Worm (Caenorhabditis elegans) whole organism, dauer: Measurements from ENCODE around the gene Y43F8C.15.
"Not testable (repeated sequence)": the region's sequence is repeated elsewhere in the genome, so short reads cannot be mapped to it uniquely, and the experiment has no call there.

Experiments used
- unc-62 ChIP-seq: sonication (generic microtip); optimal IDR thresholded peaks from 2 replicates; lab custom pipeline; 2017; ENCODE audit warnings: missing biosample characterization, missing genetic modification reagents, missing genetic modification characterization

Y43F8C.15 gene

DNA sequence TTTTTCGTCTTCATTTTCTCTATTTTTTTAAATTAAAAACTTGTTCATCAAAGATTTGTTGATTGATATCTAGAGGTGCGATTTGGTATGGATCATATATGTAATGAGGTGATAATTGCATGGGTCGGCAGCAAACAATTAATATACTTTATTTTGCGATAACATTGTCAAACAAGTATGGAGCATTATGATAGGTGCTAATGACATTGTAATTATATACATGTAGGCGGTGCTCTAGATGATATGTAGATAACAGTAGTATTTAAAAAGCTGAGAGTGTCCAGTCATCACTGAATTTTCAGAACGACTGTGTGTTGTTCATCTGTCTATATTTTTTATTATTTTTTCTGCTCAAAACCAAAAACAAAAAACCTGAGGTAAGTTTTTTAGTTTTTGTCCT lies 19.9 kb upstream of the Y43F8C.15 start, which contains the start of gene Y116F11A.1:
Y116F11A.1 (plus strand) TSS at position 301 of the 400 bp plus-strand sequence.
- TF ChIP-seq unc-62 (GFP tag; lab: Kevin White, UChicago): no peak

DNA sequence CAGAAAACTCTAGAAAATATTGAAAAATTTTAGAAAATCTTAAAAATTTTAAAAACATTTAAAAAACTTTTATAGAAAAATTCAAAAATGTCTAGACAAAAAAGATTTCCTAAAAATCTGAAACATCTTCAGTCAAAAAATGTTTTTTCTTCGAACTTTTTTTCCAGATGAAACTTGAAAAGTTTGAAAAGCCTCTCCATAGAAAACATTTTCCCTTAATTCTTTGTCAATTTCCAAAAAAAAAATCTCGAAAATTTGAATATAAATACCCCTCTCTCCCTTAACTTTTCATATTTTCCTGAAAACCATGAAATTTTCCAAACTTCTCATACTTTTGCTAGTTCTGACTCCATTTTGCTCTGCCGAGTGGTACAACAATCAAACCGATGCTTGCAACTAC lies 18.3 kb upstream of the Y43F8C.15 start, which contains the start of gene Y116F11A.3:
Y116F11A.3 (plus strand) TSS at position 301 of the 400 bp plus-strand sequence.
- TF ChIP-seq unc-62 (GFP tag; lab: Kevin White, UChicago): no peak

- no peak for TF ChIP-seq unc-62 (GFP tag; lab: Kevin White, UChicago)
Measured at ce11 chrV:19727990-19728389, 17.6 kb upstream of the Y43F8C.15 start.

- TF ChIP-seq unc-62 (GFP tag; lab: Kevin White, UChicago): no peak
Measured at ce11 chrV:19724589-19724988, 14.2 kb upstream of the Y43F8C.15 start.

DNA sequence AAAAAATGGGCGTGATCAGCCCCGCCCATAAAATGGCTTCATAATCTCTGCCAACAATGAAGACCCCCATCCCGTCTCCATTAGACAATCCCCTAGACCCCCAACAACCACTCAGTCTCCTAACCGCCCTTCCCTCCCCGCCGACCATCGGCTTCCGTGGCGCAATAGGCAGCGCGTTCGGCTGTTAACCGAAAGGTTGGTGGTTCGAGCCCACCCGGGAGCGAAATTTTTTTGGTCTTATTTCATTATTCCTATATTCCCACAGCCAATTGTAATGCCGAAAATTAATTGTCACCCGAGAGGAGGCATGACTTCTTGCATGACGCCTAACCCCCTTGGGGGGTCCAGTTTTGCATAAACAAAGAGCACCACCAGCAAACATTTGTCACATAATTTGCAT lies 12.5 kb upstream of the Y43F8C.15 start:
- no peak for TF ChIP-seq unc-62 (GFP tag; lab: Kevin White, UChicago)

DNA sequence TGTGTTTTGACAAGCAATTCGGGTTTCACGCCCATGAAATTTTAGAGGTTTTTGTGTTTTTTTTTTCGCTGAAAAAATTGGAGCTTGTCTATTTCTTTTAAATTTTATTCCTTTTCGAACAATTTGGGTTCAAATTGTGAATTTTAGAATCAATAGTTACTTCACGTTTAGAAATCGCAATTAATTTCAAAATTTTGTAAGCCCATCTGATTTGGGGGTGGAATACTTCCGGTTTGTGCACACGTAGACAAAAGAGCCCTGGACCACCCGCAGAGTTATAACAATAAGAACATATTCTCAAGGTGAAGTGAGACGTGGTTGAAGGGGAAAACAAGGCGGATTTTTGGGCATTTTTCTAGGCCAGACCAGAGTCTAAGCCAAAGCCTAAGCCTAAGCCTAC lies 8.8 kb upstream of the Y43F8C.15 start, which contains the start of gene Y116F11A.6:
Y116F11A.6 (plus strand) TSS at position 301 of the 400 bp plus-strand sequence.
- TF ChIP-seq unc-62 (GFP tag; lab: Kevin White, UChicago): no peak

DNA sequence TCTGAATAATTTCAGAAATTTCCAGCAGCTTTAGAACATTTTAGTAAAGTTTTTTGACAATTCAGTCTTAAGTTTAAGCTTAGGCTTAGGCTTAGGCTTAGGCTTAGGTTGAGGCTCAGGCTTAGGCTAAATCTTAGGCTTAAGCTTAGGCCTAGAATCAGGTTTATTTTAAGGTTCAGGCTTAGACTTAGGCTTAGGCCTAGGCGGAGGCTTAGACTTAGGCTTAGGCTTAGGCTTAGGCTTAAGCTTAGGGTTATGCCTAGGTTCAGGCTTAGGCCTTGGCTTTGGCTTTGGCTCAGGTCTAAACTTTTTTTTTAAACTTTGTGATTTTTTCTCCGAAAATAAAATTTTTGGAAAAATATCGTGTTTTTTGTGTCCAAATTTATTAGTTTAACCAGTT lies 8.2 kb upstream of the Y43F8C.15 start:
- TF ChIP-seq unc-62 (GFP tag; lab: Kevin White, UChicago): no peak

ce11 chrV:19717933-19718332 lies 7.5 kb upstream of the Y43F8C.15 start:
- TF ChIP-seq unc-62 (GFP tag; lab: Kevin White, UChicago): no peak

ce11 chrV:19715847-19716246 lies 5.4 kb upstream of the Y43F8C.15 start, which contains the start of gene Y43F8C.17:
TSS of gene Y43F8C.17 (plus strand) at chrV:19716147.
- no peak for TF ChIP-seq unc-62 (GFP tag; lab: Kevin White, UChicago)

DNA sequence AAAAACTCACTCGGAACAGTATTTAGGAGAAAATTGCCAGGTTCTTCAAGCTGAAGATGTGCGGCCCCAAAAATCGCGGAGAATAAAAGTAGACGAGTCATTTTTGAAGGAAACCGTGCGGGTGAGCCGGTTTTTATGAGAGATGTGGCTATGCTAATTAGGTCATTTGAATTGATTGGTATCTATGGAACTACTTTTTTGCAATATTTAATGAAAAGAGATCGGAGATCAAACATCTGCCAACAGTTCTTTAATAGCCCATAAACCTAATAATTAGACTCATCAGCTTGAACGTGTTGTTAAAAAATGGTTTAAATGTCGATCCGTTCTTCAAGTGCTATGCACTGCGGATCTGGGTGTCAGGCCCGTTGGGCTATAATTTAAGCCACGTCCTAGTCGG lies 5.0 kb upstream of the Y43F8C.15 start, which contains the start of gene Y43F8C.16:
Y43F8C.16 (minus strand) TSS at position 101 of the 400 bp plus-strand sequence.
- no peak for TF ChIP-seq unc-62 (GFP tag; lab: Kevin White, UChicago)

DNA sequence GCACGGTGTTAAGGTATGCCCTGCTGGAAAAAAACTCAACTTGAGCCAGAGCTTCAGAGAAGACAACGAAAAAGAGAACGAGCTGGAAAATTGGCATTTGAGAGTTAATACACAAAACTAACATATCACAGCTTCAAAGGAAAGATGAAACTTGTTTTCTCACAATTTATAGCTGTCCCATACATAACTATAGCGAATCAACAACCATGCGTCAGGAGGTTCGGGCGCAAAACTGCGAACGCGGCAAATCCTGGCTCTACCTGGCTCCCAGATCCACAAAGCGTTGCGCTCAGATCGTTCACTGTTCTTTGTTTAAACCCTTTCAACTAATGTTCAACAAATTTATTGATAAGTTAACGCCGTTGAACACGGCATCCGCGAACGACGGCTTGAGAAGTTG lies 1.2 kb upstream of the Y43F8C.15 start, which contains the start of gene Y43F8C.23:
Y43F8C.23 (minus strand) TSS at position 101 of the 400 bp plus-strand sequence.
- TF ChIP-seq unc-62 (GFP tag; lab: Kevin White, UChicago): not testable (repeated sequence)

DNA sequence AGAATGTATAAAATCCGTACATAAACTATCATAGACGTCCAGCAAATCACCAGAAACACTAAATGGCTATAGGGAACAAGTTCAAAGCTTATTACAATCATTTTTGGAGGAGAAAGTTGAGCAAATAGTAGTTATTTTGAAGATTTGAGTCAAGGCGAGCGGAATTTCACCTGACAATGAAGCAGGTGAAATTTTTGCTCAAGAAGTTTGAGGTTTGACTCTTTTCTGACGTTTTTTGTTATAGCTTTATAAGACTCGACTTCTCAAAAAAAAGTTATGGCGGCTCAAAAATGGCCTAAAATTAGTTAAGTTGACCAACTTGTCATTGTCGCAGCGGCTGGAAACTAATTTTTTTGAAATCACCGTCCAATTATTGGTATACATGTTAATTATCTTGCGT lies 1.6 kb downstream of the Y43F8C.15 start, which contains the start of gene srv-3:
srv-3 (minus strand) TSS at position 101 of the 400 bp plus-strand sequence.
- TF ChIP-seq unc-62 (GFP tag; lab: Kevin White, UChicago): no peak

ce11 chrV:19697348-19698172 lies 12.9 kb downstream of the Y43F8C.15 start, which contains the start of the genes Y43F8C.13 and ani-3:
TSS of gene Y43F8C.13 (minus strand) at chrV:19697398.
TSS of gene ani-3 (plus strand) at chrV:19697732.
- no peak for TF ChIP-seq unc-62 (GFP tag; lab: Kevin White, UChicago)

DNA sequence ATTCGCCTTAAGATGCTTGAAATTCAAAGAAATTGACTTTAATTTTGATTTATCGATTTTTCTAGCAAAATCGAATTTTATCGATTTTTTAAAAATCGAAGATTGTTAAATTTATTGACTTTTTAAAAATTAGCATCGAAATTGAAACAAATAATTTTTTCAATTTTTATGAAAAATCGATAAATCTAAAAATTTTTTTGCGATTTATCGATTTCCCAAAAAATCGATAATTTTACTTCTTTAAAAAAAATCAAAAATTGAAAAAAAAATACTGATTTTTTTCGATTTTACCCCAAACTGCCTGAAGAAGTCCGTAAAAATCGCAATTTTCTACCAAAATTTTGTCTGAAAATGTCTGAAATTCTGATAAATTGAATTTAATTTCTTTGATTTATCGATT lies 18.5 kb downstream of the Y43F8C.15 start:
- TF ChIP-seq unc-62 (GFP tag; lab: Kevin White, UChicago): no peak

- TF ChIP-seq unc-62 (GFP tag; lab: Kevin White, UChicago): no peak
Measured at ce11 chrV:19691271-19691886, 19.0 kb downstream of the Y43F8C.15 start.

- no peak for TF ChIP-seq unc-62 (GFP tag; lab: Kevin White, UChicago)
Measured at ce11 chrV:19674543-19674942, 35.9 kb downstream of the Y43F8C.15 start, which contains the start of gene mrp-7. TSS of gene mrp-7 (plus strand) at chrV:19674843.
